Fruit fly (Drosophila melanogaster): ENCODE data around the gene CG16826.

- TF ChIP-seq cnc (optimal IDR thresholded peaks at IDR 0.05) (no peak), ovo (GFP tag; optimal IDR thresholded peaks at IDR 0.05) (no peak), Clk (GFP tag; optimal IDR thresholded peaks at IDR 0.05) (no peak), CG7045 (GFP tag; optimal IDR thresholded peaks at IDR 0.05) (no peak), CG33017 (tag; optimal IDR thresholded peaks at IDR 0.05) (no peak)
Measured at dm6 chr2L:13347473-13347872, at the start of gene CG16826.
